Fruit fly (Drosophila melanogaster) whole organism, embryonic: ENCODE data around the gene Ccz1.

Experiments used
- Asciz ChIP-seq: fragments of 200-800 bp; sonication (Bioruptor generic); optimal IDR thresholded peaks from 2 replicates; lab custom pipeline; 2017; ENCODE audit warnings: missing biosample characterization, mild to moderate bottlenecking, missing genetic modification characterization, missing genetic modification reagents
- B-H2 ChIP-seq: fragments of 200-800 bp; sonication (Bioruptor generic); optimal IDR thresholded peaks from 2 replicates; lab custom pipeline; 2018; ENCODE audit warnings: missing biosample characterization, mild to moderate bottlenecking, missing genetic modification characterization
- Blimp-1 ChIP-seq: fragments of 200-800 bp; sonication (Bioruptor generic); optimal IDR thresholded peaks from 3 replicates; lab custom pipeline; 2018; ENCODE audit warnings: missing biosample characterization, missing genetic modification characterization, mild to moderate bottlenecking, moderate library complexity, missing genetic modification reagents
- CG11093 ChIP-seq: fragments of 200-800 bp; sonication (Bioruptor generic); IDR thresholded peaks from 3 replicates; pipeline ENCODE4 v1.3.6; 2022; ENCODE audit warnings: missing biosample characterization, missing genetic modification characterization
- CG11247 ChIP-seq: fragments of 200-800 bp; sonication (Bioruptor generic); IDR thresholded peaks from 2 replicates; pipeline ENCODE4 v1.3.6; 2022; ENCODE audit warnings: missing biosample characterization, missing genetic modification characterization
- CG12155 ChIP-seq: fragments of 200-800 bp; sonication (Bioruptor generic); optimal IDR thresholded peaks from 3 replicates; lab custom pipeline; 2016; ENCODE audit warnings: missing biosample characterization, missing genetic modification characterization
- CG1233 ChIP-seq: fragments of 200-800 bp; sonication (Bioruptor generic); optimal IDR thresholded peaks from 4 replicates; lab custom pipeline; 2018; ENCODE audit warnings: missing biosample characterization, mild to moderate bottlenecking, missing genetic modification characterization
- CG13775 ChIP-seq: fragments of 200-800 bp; sonication (Bioruptor generic); optimal IDR thresholded peaks from 3 replicates; lab custom pipeline; 2017; ENCODE audit warnings: missing biosample characterization, mild to moderate bottlenecking, missing genetic modification characterization
- CG14050 ChIP-seq: fragments of 200-800 bp; sonication (Bioruptor generic); IDR thresholded peaks from 3 replicates; pipeline ENCODE4 v1.3.6; 2022; ENCODE audit warnings: missing biosample characterization, missing genetic modification characterization
- CG14965 ChIP-seq: fragments of 200-800 bp; sonication (Bioruptor generic); optimal IDR thresholded peaks from 2 replicates; lab custom pipeline; 2016; ENCODE audit warnings: missing biosample characterization, missing genetic modification characterization, borderline replicate concordance
- CG15073 ChIP-seq: fragments of 200-800 bp; sonication (Bioruptor generic); optimal IDR thresholded peaks from 2 replicates; lab custom pipeline; 2016; ENCODE audit warnings: missing biosample characterization, missing genetic modification characterization
- CG17568 ChIP-seq: fragments of 200-800 bp; sonication (Bioruptor generic); optimal IDR thresholded peaks from 2 replicates; lab custom pipeline; 2018; ENCODE audit warnings: missing biosample characterization, mild to moderate bottlenecking, missing genetic modification characterization, moderate library complexity
- CG1832 ChIP-seq: fragments of 200-800 bp; sonication (Bioruptor generic); optimal IDR thresholded peaks from 2 replicates; lab custom pipeline; 2017; ENCODE audit warnings: missing biosample characterization, mild to moderate bottlenecking, missing genetic modification characterization, inconsistent platforms
- CG2129 ChIP-seq: fragments of 200-800 bp; sonication (Bioruptor generic); IDR thresholded peaks from 2 replicates; pipeline ENCODE4 v1.3.6; 2022; ENCODE audit warnings: missing biosample characterization, missing genetic modification characterization; ENCODE audit not compliant: partially characterized antibody
- CG2678 ChIP-seq: fragments of 200-800 bp; sonication (Bioruptor generic); optimal IDR thresholded peaks from 3 replicates; lab custom pipeline; 2019; ENCODE audit warnings: missing biosample characterization, mild to moderate bottlenecking, missing genetic modification characterization, moderate library complexity
- CG31365 ChIP-seq: fragments of 200-800 bp; sonication (Bioruptor generic); optimal IDR thresholded peaks from 2 replicates; lab custom pipeline; 2018; ENCODE audit warnings: missing biosample characterization, mild to moderate bottlenecking, missing genetic modification characterization
- CG3281 ChIP-seq: fragments of 200-800 bp; sonication (Bioruptor generic); optimal IDR thresholded peaks from 3 replicates; lab custom pipeline; 2017; ENCODE audit warnings: missing biosample characterization, mild to moderate bottlenecking, missing genetic modification characterization
- CG5245 ChIP-seq: fragments of 200-800 bp; sonication (Bioruptor generic); optimal IDR thresholded peaks from 3 replicates; lab custom pipeline; 2016; ENCODE audit warnings: missing biosample characterization, missing genetic modification characterization
- CG6175 ChIP-seq: fragments of 200-800 bp; sonication (Bioruptor generic); IDR thresholded peaks from 3 replicates; pipeline ENCODE4 v1.3.6; 2022; ENCODE audit warnings: missing biosample characterization, missing genetic modification characterization
- CG7556 ChIP-seq: fragments of 200-800 bp; sonication (Bioruptor generic); optimal IDR thresholded peaks from 2 replicates; lab custom pipeline; 2017; ENCODE audit warnings: missing biosample characterization, mild to moderate bottlenecking, missing genetic modification characterization
- CG9876 ChIP-seq: fragments of 200-800 bp; sonication (Bioruptor generic); optimal IDR thresholded peaks from 2 replicates; lab custom pipeline; 2016; ENCODE audit warnings: missing biosample characterization, missing genetic modification characterization
- D19B ChIP-seq: fragments of 200-800 bp; sonication (Bioruptor generic); optimal IDR thresholded peaks from 2 replicates; lab custom pipeline; 2017; ENCODE audit warnings: missing biosample characterization, mild to moderate bottlenecking, missing genetic modification characterization
- HHEX ChIP-seq: fragments of 200-800 bp; sonication (Bioruptor generic); optimal IDR thresholded peaks from 3 replicates; lab custom pipeline; 2017; ENCODE audit warnings: missing biosample characterization, mild to moderate bottlenecking, missing genetic modification characterization, missing genetic modification reagents
- Hr3 ChIP-seq: fragments of 200-800 bp; sonication (Bioruptor generic); optimal IDR thresholded peaks from 3 replicates; lab custom pipeline; 2016; ENCODE audit warnings: missing biosample characterization, missing genetic modification characterization
- Hsf ChIP-seq: fragments of 200-800 bp; sonication (Bioruptor generic); optimal IDR thresholded peaks from 3 replicates; lab custom pipeline; 2016; ENCODE audit warnings: missing biosample characterization, missing genetic modification characterization
- Lhr ChIP-seq: fragments of 200-800 bp; sonication (Bioruptor generic); optimal IDR thresholded peaks from 3 replicates; lab custom pipeline; 2017; ENCODE audit warnings: mild to moderate bottlenecking, missing biosample characterization, missing genetic modification reagents, missing genetic modification characterization
- Lim3 ChIP-seq: fragments of 200-800 bp; sonication (Bioruptor generic); IDR thresholded peaks from 2 replicates; pipeline ENCODE4 v1.3.6; 2022; ENCODE audit warnings: missing biosample characterization, missing genetic modification characterization
- Max ChIP-seq: fragments of 200-800 bp; sonication (Bioruptor generic); optimal IDR thresholded peaks from 2 replicates; lab custom pipeline; 2016; ENCODE audit warnings: missing biosample characterization, mild to moderate bottlenecking, missing genetic modification characterization
- NC2α ChIP-seq: fragments of 200-800 bp; sonication (Bioruptor generic); optimal IDR thresholded peaks from 2 replicates; lab custom pipeline; 2016; ENCODE audit warnings: missing biosample characterization, missing genetic modification characterization
- ash1 ChIP-seq: fragments of 200-800 bp; sonication (Bioruptor generic); optimal IDR thresholded peaks from 2 replicates; lab custom pipeline; 2018; ENCODE audit warnings: missing biosample characterization, mild to moderate bottlenecking, missing genetic modification characterization
- bowl ChIP-seq: fragments of 200-800 bp; sonication (Bioruptor generic); IDR thresholded peaks from 2 replicates; pipeline ENCODE4 v1.3.6; 2022; ENCODE audit warnings: missing biosample characterization, missing genetic modification characterization
- bsh ChIP-seq, 2 experiments: fragments of 200-800 bp; sonication (Bioruptor generic); optimal IDR thresholded peaks; 2 replicates each; lab custom pipeline; 2017 to 2018; ENCODE audit warnings: mild to moderate bottlenecking in 2 of 2, missing biosample characterization in 2 of 2, missing genetic modification characterization in 2 of 2, moderate library complexity in 1 of 2
- dati ChIP-seq: fragments of 200-800 bp; sonication (Bioruptor generic); IDR thresholded peaks from 2 replicates; pipeline ENCODE4 v1.3.6; 2022; ENCODE audit warnings: missing biosample characterization, missing genetic modification characterization
- dysf ChIP-seq: fragments of 200-800 bp; sonication (Bioruptor generic); IDR thresholded peaks from 3 replicates; pipeline ENCODE4 v1.3.6; 2022; ENCODE audit warnings: missing biosample characterization, missing genetic modification characterization
- exex ChIP-seq: fragments of 200-800 bp; sonication (Bioruptor generic); optimal IDR thresholded peaks from 4 replicates; lab custom pipeline; 2018; ENCODE audit warnings: missing biosample characterization, mild to moderate bottlenecking, missing genetic modification characterization, moderate library complexity
- grau ChIP-seq: fragments of 200-800 bp; optimal IDR thresholded peaks from 3 replicates; lab custom pipeline; 2019; ENCODE audit warnings: missing biosample characterization, mild to moderate bottlenecking, missing genetic modification characterization, moderate library complexity
- h ChIP-seq: fragments of >200 bp; optimal IDR thresholded peaks from 2 replicates; lab custom pipeline; 2017
- hb ChIP-seq: fragments of 200-800 bp; sonication (Bioruptor generic); IDR thresholded peaks from 3 replicates; pipeline ENCODE4 v1.3.6; 2022; ENCODE audit warnings: missing biosample characterization, missing genetic modification characterization; ENCODE audit not compliant: partially characterized antibody
- jing ChIP-seq: fragments of 200-800 bp; sonication (Bioruptor generic); optimal IDR thresholded peaks from 2 replicates; lab custom pipeline; 2018; ENCODE audit warnings: missing biosample characterization, mild to moderate bottlenecking, missing genetic modification characterization
- lilli ChIP-seq: fragments of 200-800 bp; sonication (Bioruptor generic); optimal IDR thresholded peaks from 3 replicates; lab custom pipeline; 2016; ENCODE audit warnings: missing biosample characterization, missing genetic modification characterization
- lov ChIP-seq, 2 experiments: fragments of 200-800 bp in 1 of 2; fragments of >200 bp in 1 of 2; sonication (Bioruptor generic) in 1 of 2; IDR thresholded peaks in 1 of 2; optimal IDR thresholded peaks in 1 of 2; 2 replicates in 1 of 2; 3 replicates in 1 of 2; pipeline versions ENCODE4 v1.3.6 to Lab custom; 2017 to 2022; ENCODE audit warnings: missing biosample characterization in 1 of 2, missing genetic modification characterization in 1 of 2
- oc ChIP-seq: fragments of 200-800 bp; sonication (Bioruptor generic); optimal IDR thresholded peaks from 2 replicates; lab custom pipeline; 2018; ENCODE audit warnings: missing biosample characterization, mild to moderate bottlenecking, missing genetic modification characterization, moderate library complexity
- prd ChIP-seq, 3 experiments: fragments of >200 bp in 2 of 3; fragments of 200-800 bp in 1 of 3; sonication (Bioruptor generic) in 1 of 3; optimal IDR thresholded peaks in 2 of 3; IDR thresholded peaks in 1 of 3; 2 replicates in 2 of 3; 3 replicates in 1 of 3; pipeline versions ENCODE4 v1.3.6 to Lab custom; 2017 to 2022; ENCODE audit warnings: missing biosample characterization in 1 of 3, missing genetic modification characterization in 1 of 3
- psq ChIP-seq: fragments of 200-800 bp; sonication (Bioruptor generic); optimal IDR thresholded peaks from 2 replicates; lab custom pipeline; 2017; ENCODE audit warnings: missing biosample characterization, missing genetic modification characterization
- run ChIP-seq: fragments of 200-800 bp; sonication (Bioruptor generic); optimal IDR thresholded peaks from 3 replicates; lab custom pipeline; 2018; ENCODE audit warnings: missing biosample characterization, mild to moderate bottlenecking, missing genetic modification characterization
- sug ChIP-seq: fragments of 200-800 bp; optimal IDR thresholded peaks from 2 replicates; lab custom pipeline; 2019; ENCODE audit warnings: missing biosample characterization, mild to moderate bottlenecking, missing genetic modification characterization, moderate library complexity
- tup ChIP-seq: fragments of 200-800 bp; sonication (Bioruptor generic); optimal IDR thresholded peaks from 2 replicates; lab custom pipeline; 2016; ENCODE audit warnings: missing biosample characterization, mild to moderate bottlenecking, missing genetic modification characterization, moderate library complexity
- usp ChIP-seq: fragments of >200 bp; optimal IDR thresholded peaks from 2 replicates; lab custom pipeline; 2017; ENCODE audit warnings: missing biosample characterization, missing genetic modification characterization
- zfh2 ChIP-seq: fragments of 200-800 bp; sonication (Bioruptor generic); optimal IDR thresholded peaks from 2 replicates; lab custom pipeline; 2016; ENCODE audit warnings: missing biosample characterization, missing genetic modification characterization

Ccz1 gene

DNA sequence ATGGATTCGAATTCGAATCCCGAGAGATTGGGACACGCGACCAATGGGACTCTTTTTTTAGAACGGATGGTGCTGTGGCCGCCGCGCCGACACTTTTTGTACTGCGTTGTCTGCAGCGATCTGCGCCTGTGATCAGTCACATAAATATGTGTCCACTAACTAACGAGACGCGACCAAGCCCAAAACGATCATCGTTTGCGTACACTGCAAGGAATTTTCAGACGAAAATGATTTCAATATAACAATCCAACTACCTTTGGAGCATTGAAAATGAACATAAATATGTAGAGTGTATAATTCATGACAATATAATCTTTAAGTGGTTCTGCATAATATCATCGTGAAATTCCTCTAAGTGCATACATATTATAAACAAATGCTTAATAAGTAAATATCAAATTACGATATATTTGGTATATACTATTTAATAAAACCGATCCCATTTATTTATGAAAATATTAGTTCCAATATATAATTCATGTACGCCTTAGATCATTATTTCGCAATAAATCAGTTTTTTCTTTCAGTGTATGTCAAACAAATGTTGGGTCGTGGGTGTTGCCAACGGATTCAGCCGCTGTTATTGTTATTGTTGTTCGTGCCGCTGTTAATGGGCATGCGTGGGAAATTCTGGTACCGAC is 36.7 kb upstream of the Ccz1 start, which contains the start of gene Eip63F-1 (continued):
- TF ChIP-seq psq (GFP tag; lab: Kevin White, UChicago) (peak; percentile 13), hb (no peak), CG3281 (GFP tag; lab: Kevin White, UChicago) (peak; percentile 82), Lhr (GFP tag; lab: Kevin White, UChicago) (no peak), dati (no peak), Asciz (peak; percentile 63), CG6175 (GFP tag; lab: Robert Waterston, UW) (no peak), CG1233 (peak; percentile 75), bowl (GFP tag; lab: Robert Waterston, UW) (no peak), prd (optimal IDR thresholded peaks at IDR 0.05; lab: Kevin White, UChicago) (no peak), prd (GFP tag; IDR thresholded peaks at IDR 0.05; lab: Robert Waterston, UW) (0 out of 3 replicates have a peak, but pooled peaks have one; percentile 12), sug (tag; lab: Kevin White, UChicago) (peak; percentile 63), h (lab: Kevin White, UChicago) (no peak), exex (tag; lab: Kevin White, UChicago) (peak; percentile 11), CG7556 (peak; percentile 68), D19B (GFP tag; lab: Kevin White, UChicago) (peak; percentile 38), NC2α (GFP tag; lab: Kevin White, UChicago) (no peak), lov (optimal IDR thresholded peaks at IDR 0.05; lab: Kevin White, UChicago) (no peak), lov (GFP tag; IDR thresholded peaks at IDR 0.05; lab: Robert Waterston, UW) (no peak), run (tag; lab: Kevin White, UChicago) (peak; percentile 34), oc (no peak), CG9876 (no peak), tup (GFP tag; lab: Kevin White, UChicago) (no peak), Blimp-1 (peak; percentile 66), CG2678 (tag; lab: Kevin White, UChicago) (peak; percentile 86), CG11247 (GFP tag; lab: Robert Waterston, UW) (no peak), dysf (GFP tag; lab: Robert Waterston, UW) (peak; percentile 71), lilli (GFP tag; lab: Kevin White, UChicago) (peak; percentile 39), CG31365 (tag; lab: Kevin White, UChicago) (no peak), zfh2 (GFP tag; lab: Kevin White, UChicago) (peak; percentile 0), Lim3 (GFP tag; lab: Robert Waterston, UW) (0 out of 2 replicates have a peak, but pooled peaks have one; percentile 18), CG5245 (GFP tag; lab: Kevin White, UChicago) (peak; percentile 54), CG2129 (GFP tag; lab: Robert Waterston, UW) (no peak), Max (GFP tag; lab: Kevin White, UChicago) (peak; percentile 11), Hsf (GFP tag; lab: Kevin White, UChicago) (peak; percentile 38), usp (GFP tag; lab: Kevin White, UChicago) (no peak), HHEX (GFP tag; lab: Kevin White, UChicago) (peak; percentile 74), ash1 (GFP tag; lab: Kevin White, UChicago) (no peak), bsh (GFP tag; optimal IDR thresholded peaks at IDR 0.05; lab: Kevin White, UChicago) (peak in 1 of 2 experiments; percentile 63), Hr3 (GFP tag; lab: Kevin White, UChicago) (peak; percentile 53), grau (peak; percentile 79), CG17568 (GFP tag; lab: Kevin White, UChicago) (no peak), CG14965 (GFP tag; lab: Kevin White, UChicago) (no peak), CG11093 (GFP tag; lab: Robert Waterston, UW) (no peak), jing (peak; percentile 28), B-H2 (peak; percentile 34), CG15073 (no peak), CG1832 (no peak), CG14050 (GFP tag; lab: Robert Waterston, UW) (peak; percentile 54; the same call in 2 of the 3 replicates), CG12155 (GFP tag; lab: Kevin White, UChicago) (peak; percentile 49), CG13775 (GFP tag; lab: Kevin White, UChicago) (peak; percentile 55)
